Fruit fly (Drosophila melanogaster) whole organism, embryonic: Measurements from ENCODE around the gene g.

Source experiments
- B-H1 ChIP-seq: fragments of 200-800 bp; sonication (Bioruptor generic); IDR thresholded peaks from 3 replicates; pipeline ENCODE4 v1.3.6; 2022; ENCODE audit warnings: missing biosample characterization, missing genetic modification characterization
- Blimp-1 ChIP-seq: fragments of 200-800 bp; sonication (Bioruptor generic); optimal IDR thresholded peaks from 3 replicates; lab custom pipeline; 2018; ENCODE audit warnings: missing biosample characterization, missing genetic modification characterization, mild to moderate bottlenecking, moderate library complexity, missing genetic modification reagents
- CG10267 ChIP-seq: fragments of 200-800 bp; sonication (Bioruptor generic); optimal IDR thresholded peaks from 2 replicates; lab custom pipeline; 2018; ENCODE audit warnings: missing biosample characterization, mild to moderate bottlenecking, missing genetic modification characterization, moderate library complexity
- CG10979 ChIP-seq: fragments of 200-800 bp; sonication (Bioruptor generic); optimal IDR thresholded peaks from 2 replicates; lab custom pipeline; 2018; ENCODE audit warnings: missing biosample characterization, mild to moderate bottlenecking, missing genetic modification characterization, moderate library complexity
- CG13287 ChIP-seq: fragments of 200-800 bp; sonication (Bioruptor generic); IDR thresholded peaks from 2 replicates; pipeline ENCODE4 v1.3.6; 2022; ENCODE audit warnings: missing biosample characterization, missing genetic modification characterization; ENCODE audit not compliant: partially characterized antibody
- CG13775 ChIP-seq: fragments of 200-800 bp; sonication (Bioruptor generic); optimal IDR thresholded peaks from 3 replicates; lab custom pipeline; 2017; ENCODE audit warnings: missing biosample characterization, mild to moderate bottlenecking, missing genetic modification characterization
- CG15011 ChIP-seq: fragments of 200-800 bp; sonication (Bioruptor generic); optimal IDR thresholded peaks from 3 replicates; lab custom pipeline; 2018; ENCODE audit warnings: missing biosample characterization, mild to moderate bottlenecking, missing genetic modification characterization
- CG16813 ChIP-seq: fragments of 200-800 bp; sonication (Bioruptor generic); IDR thresholded peaks from 3 replicates; pipeline ENCODE4 v1.3.6; 2022; ENCODE audit warnings: missing biosample characterization, missing genetic modification characterization; ENCODE audit not compliant: partially characterized antibody
- CG17568 ChIP-seq: fragments of 200-800 bp; sonication (Bioruptor generic); optimal IDR thresholded peaks from 2 replicates; lab custom pipeline; 2018; ENCODE audit warnings: missing biosample characterization, mild to moderate bottlenecking, missing genetic modification characterization, moderate library complexity
- CG2875 ChIP-seq: fragments of 200-800 bp; sonication (Bioruptor generic); optimal IDR thresholded peaks from 2 replicates; lab custom pipeline; 2017; ENCODE audit warnings: missing biosample characterization, mild to moderate bottlenecking, missing genetic modification characterization, missing genetic modification reagents
- CG43689 ChIP-seq: fragments of 200-800 bp; sonication (Bioruptor generic); IDR thresholded peaks from 2 replicates; pipeline ENCODE4 v1.3.6; 2022; ENCODE audit warnings: missing biosample characterization, missing genetic modification characterization
- CG4404 ChIP-seq: fragments of 200-800 bp; sonication (Bioruptor generic); IDR thresholded peaks from 2 replicates; pipeline ENCODE4 v1.3.6; 2022; ENCODE audit warnings: missing biosample characterization, missing genetic modification characterization
- CG6654 ChIP-seq: fragments of 200-800 bp; sonication (Bioruptor generic); optimal IDR thresholded peaks from 2 replicates; lab custom pipeline; 2017; ENCODE audit warnings: missing biosample characterization, mild to moderate bottlenecking, missing genetic modification characterization
- CG6791 ChIP-seq: fragments of 200-800 bp; sonication (Bioruptor generic); IDR thresholded peaks from 3 replicates; pipeline ENCODE4 v1.3.6; 2022; ENCODE audit warnings: missing biosample characterization, missing genetic modification characterization; ENCODE audit not compliant: partially characterized antibody
- CG7839 ChIP-seq: fragments of 200-800 bp; sonication (Bioruptor generic); optimal IDR thresholded peaks from 3 replicates; lab custom pipeline; 2018; ENCODE audit warnings: missing biosample characterization, mild to moderate bottlenecking, missing genetic modification characterization, moderate library complexity
- CG8388 ChIP-seq: fragments of 200-800 bp; sonication (Bioruptor generic); optimal IDR thresholded peaks from 2 replicates; lab custom pipeline; 2019; ENCODE audit warnings: missing biosample characterization, mild to moderate bottlenecking, missing genetic modification characterization, moderate library complexity
- CG8924 ChIP-seq: fragments of 200-800 bp; optimal IDR thresholded peaks from 3 replicates; lab custom pipeline; 2019; ENCODE audit warnings: missing biosample characterization, mild to moderate bottlenecking, missing genetic modification characterization, moderate library complexity
- CG9932 ChIP-seq: fragments of 200-800 bp; sonication (Bioruptor generic); IDR thresholded peaks from 2 replicates; pipeline ENCODE4 v1.3.6; 2022; ENCODE audit warnings: missing biosample characterization, missing genetic modification characterization
- D19A ChIP-seq: fragments of 200-800 bp; optimal IDR thresholded peaks from 3 replicates; lab custom pipeline; 2019; ENCODE audit warnings: missing biosample characterization, mild to moderate bottlenecking, missing genetic modification characterization, moderate library complexity
- Dfd ChIP-seq, 2 experiments: fragments of >200 bp; optimal IDR thresholded peaks; 2 replicates each; lab custom pipeline; 2017; ENCODE audit warnings: missing biosample characterization in 2 of 2, missing genetic modification characterization in 2 of 2
- Ets97D ChIP-seq: fragments of 200-800 bp; sonication (Bioruptor generic); optimal IDR thresholded peaks from 3 replicates; lab custom pipeline; 2016; ENCODE audit warnings: missing biosample characterization, missing genetic modification characterization
- Fer1 ChIP-seq: fragments of 200-800 bp; sonication (Bioruptor generic); optimal IDR thresholded peaks from 2 replicates; lab custom pipeline; 2017; ENCODE audit warnings: missing biosample characterization, mild to moderate bottlenecking, missing genetic modification characterization
- Fer3 ChIP-seq: fragments of 200-800 bp; sonication (Bioruptor generic); optimal IDR thresholded peaks from 2 replicates; lab custom pipeline; 2018; ENCODE audit warnings: missing biosample characterization, mild to moderate bottlenecking, missing genetic modification characterization, moderate library complexity
- Gug ChIP-seq: fragments of 200-800 bp; sonication (Bioruptor generic); IDR thresholded peaks from 4 replicates; pipeline ENCODE4 v1.3.6; 2022; ENCODE audit warnings: missing biosample characterization, missing genetic modification characterization
- HLHmδ ChIP-seq: fragments of 200-800 bp; sonication (Bioruptor generic); optimal IDR thresholded peaks from 2 replicates; lab custom pipeline; 2018; ENCODE audit warnings: missing biosample characterization, mild to moderate bottlenecking, missing genetic modification characterization, moderate library complexity
- Hr39 ChIP-seq: fragments of >200 bp; optimal IDR thresholded peaks from 2 replicates; lab custom pipeline; 2017
- Meics ChIP-seq: fragments of 200-800 bp; sonication (Bioruptor generic); optimal IDR thresholded peaks from 2 replicates; lab custom pipeline; 2017; ENCODE audit warnings: missing biosample characterization, mild to moderate bottlenecking, missing genetic modification characterization
- NFAT ChIP-seq: fragments of 200-800 bp; sonication (Bioruptor generic); IDR thresholded peaks from 2 replicates; pipeline ENCODE4 v1.3.6; 2022; ENCODE audit warnings: missing biosample characterization, missing genetic modification characterization
- Oaz ChIP-seq: fragments of 200-800 bp; sonication (Bioruptor generic); IDR thresholded peaks from 2 replicates; pipeline ENCODE4 v1.3.6; 2022; ENCODE audit warnings: missing biosample characterization, missing genetic modification characterization
- Sin3A ChIP-seq: fragments of >200 bp; optimal IDR thresholded peaks from 2 replicates; lab custom pipeline; 2018
- TFAM ChIP-seq: fragments of 200-800 bp; sonication (Bioruptor generic); optimal IDR thresholded peaks from 2 replicates; lab custom pipeline; 2017; ENCODE audit warnings: missing biosample characterization, missing genetic modification characterization, inconsistent platforms
- bbx ChIP-seq: fragments of 200-800 bp; sonication (Bioruptor generic); IDR thresholded peaks from 2 replicates; pipeline ENCODE4 v1.3.6; 2022; ENCODE audit warnings: missing biosample characterization, missing genetic modification characterization; ENCODE audit not compliant: partially characterized antibody
- cg ChIP-seq: fragments of 200-800 bp; sonication (Bioruptor generic); optimal IDR thresholded peaks from 3 replicates; lab custom pipeline; 2019; ENCODE audit warnings: missing biosample characterization, mild to moderate bottlenecking, missing genetic modification characterization, moderate library complexity
- esg ChIP-seq: fragments of 200-800 bp; sonication (Bioruptor generic); conservative IDR thresholded peaks from 2 replicates; pipeline ENCODE4 v1.3.6; 2022; ENCODE audit warnings: missing biosample characterization, missing genetic modification characterization
- fd102C ChIP-seq: fragments of 200-800 bp; sonication (Bioruptor generic); optimal IDR thresholded peaks from 2 replicates; lab custom pipeline; 2018; ENCODE audit warnings: missing biosample characterization, mild to moderate bottlenecking, missing genetic modification characterization, moderate library complexity
- fd96Cb ChIP-seq: fragments of 200-800 bp; sonication (Bioruptor generic); optimal IDR thresholded peaks from 2 replicates; lab custom pipeline; 2018; ENCODE audit warnings: missing biosample characterization, mild to moderate bottlenecking, missing genetic modification characterization, moderate library complexity
- gcm ChIP-seq: fragments of 200-800 bp; sonication (Bioruptor generic); optimal IDR thresholded peaks from 2 replicates; lab custom pipeline; 2019; ENCODE audit warnings: missing biosample characterization, mild to moderate bottlenecking, missing genetic modification characterization, moderate library complexity
- grau ChIP-seq: fragments of 200-800 bp; optimal IDR thresholded peaks from 3 replicates; lab custom pipeline; 2019; ENCODE audit warnings: missing biosample characterization, mild to moderate bottlenecking, missing genetic modification characterization, moderate library complexity
- gro ChIP-seq: fragments of 200-800 bp; sonication (Bioruptor generic); optimal IDR thresholded peaks from 2 replicates; lab custom pipeline; 2016; ENCODE audit warnings: missing biosample characterization, missing genetic modification characterization
- ham ChIP-seq: fragments of 200-800 bp; sonication (Bioruptor generic); IDR thresholded peaks from 2 replicates; pipeline ENCODE4 v1.3.6; 2022; ENCODE audit warnings: missing biosample characterization, missing genetic modification characterization
- hth ChIP-seq: fragments of >200 bp; optimal IDR thresholded peaks from 2 replicates; lab custom pipeline; 2017; ENCODE audit warnings: inconsistent platforms
- jing ChIP-seq: fragments of 200-800 bp; sonication (Bioruptor generic); optimal IDR thresholded peaks from 2 replicates; lab custom pipeline; 2018; ENCODE audit warnings: missing biosample characterization, mild to moderate bottlenecking, missing genetic modification characterization
- odd ChIP-seq: fragments of 200-800 bp; sonication (Bioruptor generic); optimal IDR thresholded peaks from 2 replicates; lab custom pipeline; 2017; ENCODE audit warnings: missing biosample characterization, mild to moderate bottlenecking, missing genetic modification characterization
- pan ChIP-seq, 4 experiments: fragments of >200 bp in 3 of 4; fragments of 200-800 bp in 1 of 4; sonication (Bioruptor generic) in 1 of 4; optimal IDR thresholded peaks in 3 of 4; IDR thresholded peaks in 1 of 4; 2 replicates each; pipeline versions ENCODE4 v1.3.6 to Lab custom; 2017 to 2022; ENCODE audit warnings: missing biosample characterization in 2 of 4, missing genetic modification characterization in 2 of 4, mixed read lengths in 1 of 4
- tgo ChIP-seq: fragments of 200-800 bp; sonication (Bioruptor generic); IDR thresholded peaks from 3 replicates; pipeline ENCODE4 v1.3.6; 2022; ENCODE audit warnings: missing biosample characterization, missing genetic modification characterization
- tin ChIP-seq: fragments of 200-800 bp; sonication (Bioruptor generic); optimal IDR thresholded peaks from 3 replicates; lab custom pipeline; 2016; ENCODE audit warnings: missing biosample characterization, missing genetic modification characterization
- trem ChIP-seq: fragments of 200-800 bp; optimal IDR thresholded peaks from 3 replicates; lab custom pipeline; 2019; ENCODE audit warnings: missing biosample characterization, mild to moderate bottlenecking, missing genetic modification characterization, moderate library complexity
- trh ChIP-seq: fragments of 200-800 bp; sonication (Bioruptor generic); optimal IDR thresholded peaks from 2 replicates; lab custom pipeline; 2016; ENCODE audit warnings: missing biosample characterization, missing genetic modification characterization
- vfl ChIP-seq: fragments of 200-800 bp; sonication (Bioruptor generic); optimal IDR thresholded peaks from 2 replicates; lab custom pipeline; 2016; ENCODE audit warnings: missing biosample characterization, missing genetic modification characterization
- z ChIP-seq: fragments of 200-800 bp; sonication (Bioruptor generic); IDR thresholded peaks from 3 replicates; pipeline ENCODE4 v1.3.6; 2022; ENCODE audit warnings: missing biosample characterization, missing genetic modification characterization

The g gene

DNA sequence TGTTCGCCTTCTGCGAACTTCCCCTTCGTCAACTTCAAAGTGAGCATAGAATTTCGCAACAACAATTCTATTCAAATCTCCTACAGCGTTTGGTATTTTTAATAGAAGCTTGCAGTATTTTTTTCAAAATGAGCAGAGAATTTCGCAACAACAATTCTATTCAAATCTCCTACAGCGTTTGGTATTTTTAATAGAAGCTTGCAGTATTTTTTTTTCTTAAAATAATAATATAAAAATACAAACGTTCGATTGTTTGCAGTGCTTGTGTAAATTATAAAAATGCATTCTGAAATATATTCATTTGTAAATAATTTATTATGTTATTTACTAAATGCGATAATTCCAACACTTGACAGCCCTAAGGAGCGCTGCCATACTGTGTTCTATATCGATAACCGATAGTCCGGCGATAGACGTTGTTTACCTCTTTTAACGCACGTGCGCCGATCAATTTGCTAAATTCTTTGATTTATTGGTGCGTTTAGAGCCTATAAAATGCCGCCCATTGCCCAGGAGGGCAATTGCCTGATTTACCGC lies 20.8 kb upstream of the g start, which contains the start of the genes CG32625 and Rtc1 (continued):
- TF ChIP-seq trh (GFP tag; lab: Kevin White, UChicago) (no peak), CG6791 (GFP tag; lab: Robert Waterston, UW) (peak; percentile 47; the same call in 1 of the 3 replicates), CG9932 (peak; percentile 69), CG4404 (GFP tag; lab: Robert Waterston, UW) (no peak), HLHmδ (no peak), CG13287 (GFP tag; lab: Robert Waterston, UW) (peak; percentile 73), CG17568 (GFP tag; lab: Kevin White, UChicago) (no peak), CG13775 (GFP tag; lab: Kevin White, UChicago) (peak; percentile 59), cg (no peak), Ets97D (peak; percentile 40), Fer3 (tag; lab: Kevin White, UChicago) (peak; percentile 46), bbx (peak; percentile 45), CG8924 (tag; lab: Kevin White, UChicago) (peak; percentile 55), vfl (GFP tag; lab: Kevin White, UChicago) (no peak), Meics (GFP tag; lab: Kevin White, UChicago) (peak; percentile 49), esg (no peak), CG10979 (tag; lab: Kevin White, UChicago) (peak; percentile 46), hth (lab: Kevin White, UChicago) (no peak), fd96Cb (tag; lab: Kevin White, UChicago) (peak; percentile 15), NFAT (GFP tag; lab: Robert Waterston, UW) (no peak), D19A (peak; percentile 37), Oaz (0 out of 2 replicates have a peak, but pooled peaks have one; percentile 15), trem (tag; lab: Kevin White, UChicago) (peak; percentile 97), tin (peak; percentile 52), gro (GFP tag; lab: Kevin White, UChicago) (no peak), CG6654 (no peak), CG16813 (GFP tag; lab: Robert Waterston, UW) (peak; percentile 59; the same call in 2 of the 3 replicates), Dfd (GFP tag; optimal IDR thresholded peaks at IDR 0.05; lab: Kevin White, UChicago) (no peak), TFAM (no peak), grau (tag; lab: Kevin White, UChicago) (peak; percentile 61), Hr39 (lab: Kevin White, UChicago) (no peak), odd (GFP tag; lab: Kevin White, UChicago) (peak; percentile 8), tgo (GFP tag; lab: Robert Waterston, UW) (peak; percentile 37; the same call in 1 of the 3 replicates), pan (optimal IDR thresholded peaks at IDR 0.05; lab: Kevin White, UChicago) (no peak), pan (GFP tag; optimal IDR thresholded peaks at IDR 0.05 in 1 of 2, IDR thresholded peaks at IDR 0.05 in 1 of 2) (no peak), jing (GFP tag; lab: Kevin White, UChicago) (no peak), CG2875 (no peak), Sin3A (lab: Kevin White, UChicago) (no peak), z (GFP tag; lab: Robert Waterston, UW) (no peak), gcm (peak; percentile 35), CG10267 (tag; lab: Kevin White, UChicago) (peak; percentile 66), CG15011 (GFP tag; lab: Kevin White, UChicago) (no peak), B-H1 (GFP tag; lab: Robert Waterston, UW) (no peak), Fer1 (peak; percentile 47), Gug (GFP tag; lab: Robert Waterston, UW) (no peak), CG43689 (GFP tag; lab: Robert Waterston, UW) (no peak), CG8388 (peak; percentile 36), fd102C (GFP tag; lab: Kevin White, UChicago) (no peak), Blimp-1 (GFP tag; lab: Kevin White, UChicago) (peak; percentile 52), ham (GFP tag; lab: Robert Waterston, UW) (no peak), CG7839 (peak; percentile 41)
